Worm (Caenorhabditis elegans) whole organism, late embryonic: Measurements from ENCODE around the gene apa-2.

Experiments used
- C38D4.7 ChIP-seq: fragments of 200-800 bp; sonication (Bioruptor generic); optimal IDR thresholded peaks from 2 replicates; lab custom pipeline; 2018; ENCODE audit warnings: mild to moderate bottlenecking, missing genetic modification characterization, moderate library complexity, missing compliant biosample characterization
- K02D7.2 ChIP-seq: sonication (generic microtip); optimal IDR thresholded peaks from 2 replicates; lab custom pipeline; 2017; ENCODE audit warnings: mild to moderate bottlenecking, missing genetic modification characterization, missing compliant biosample characterization
- K09A11.1 ChIP-seq: sonication (generic microtip); optimal IDR thresholded peaks from 2 replicates; lab custom pipeline; 2017; ENCODE audit warnings: antibody characterized with exemption, mild to moderate bottlenecking, missing genetic modification characterization, missing compliant biosample characterization; ENCODE audit not compliant: insufficient read depth
- Y22D7AL.16 ChIP-seq: sonication (generic microtip); optimal IDR thresholded peaks from 2 replicates; lab custom pipeline; 2016; ENCODE audit warnings: missing genetic modification characterization, missing compliant biosample characterization
- ahr-1 ChIP-seq: sonication (generic microtip); optimal IDR thresholded peaks from 2 replicates; lab custom pipeline; 2016; ENCODE audit warnings: missing genetic modification characterization, missing compliant biosample characterization
- ama-1 ChIP-seq: fragments of 150-350 bp; optimal IDR thresholded peaks from 2 replicates; lab custom pipeline; 2014
- ceh-14 ChIP-seq: sonication (generic microtip); optimal IDR thresholded peaks from 2 replicates; lab custom pipeline; 2016; ENCODE audit warnings: missing genotype, missing genetic modification characterization, missing compliant biosample characterization
- ceh-18 ChIP-seq: sonication (generic microtip); optimal IDR thresholded peaks from 2 replicates; lab custom pipeline; 2016; ENCODE audit warnings: missing genetic modification characterization, missing compliant biosample characterization
- ceh-19 ChIP-seq: fragments of 200-800 bp; sonication (Bioruptor generic); optimal IDR thresholded peaks from 2 replicates; lab custom pipeline; 2018; ENCODE audit warnings: mild to moderate bottlenecking, missing genetic modification characterization, missing compliant biosample characterization
- ceh-2 ChIP-seq: sonication (generic microtip); optimal IDR thresholded peaks from 2 replicates; lab custom pipeline; 2016; ENCODE audit warnings: missing genotype, missing genetic modification characterization, missing compliant biosample characterization
- ceh-24 ChIP-seq: sonication (generic microtip); optimal IDR thresholded peaks from 2 replicates; lab custom pipeline; 2016; ENCODE audit warnings: mild to moderate bottlenecking, missing genetic modification characterization, missing compliant biosample characterization
- ceh-9 ChIP-seq: sonication (generic microtip); optimal IDR thresholded peaks from 2 replicates; lab custom pipeline; 2016; ENCODE audit warnings: mild to moderate bottlenecking, missing genetic modification characterization, inconsistent platforms, missing compliant biosample characterization
- che-1 ChIP-seq: sonication (generic microtip); optimal IDR thresholded peaks from 2 replicates; lab custom pipeline; 2016; ENCODE audit warnings: mild to moderate bottlenecking, missing genetic modification characterization, missing compliant biosample characterization
- dmd-4 ChIP-seq: sonication (generic microtip); optimal IDR thresholded peaks from 2 replicates; lab custom pipeline; 2016; ENCODE audit warnings: borderline replicate concordance, missing genetic modification characterization, missing compliant biosample characterization
- dve-1 ChIP-seq: sonication (generic microtip); optimal IDR thresholded peaks from 2 replicates; lab custom pipeline; 2017; ENCODE audit warnings: antibody characterized with exemption, mild to moderate bottlenecking, missing genetic modification characterization, missing compliant biosample characterization
- elt-4 ChIP-seq: sonication (generic microtip); optimal IDR thresholded peaks from 2 replicates; lab custom pipeline; 2016; ENCODE audit warnings: missing genetic modification characterization, missing compliant biosample characterization
- ets-4 ChIP-seq: sonication (generic microtip); optimal IDR thresholded peaks from 2 replicates; lab custom pipeline; 2016; ENCODE audit warnings: missing genetic modification characterization, missing compliant biosample characterization
- fax-1 ChIP-seq: sonication (generic microtip); optimal IDR thresholded peaks from 2 replicates; lab custom pipeline; 2016; ENCODE audit warnings: missing genotype, missing genetic modification characterization, missing compliant biosample characterization
- fkh-6 ChIP-seq: sonication (generic microtip); optimal IDR thresholded peaks from 2 replicates; lab custom pipeline; 2016; ENCODE audit warnings: missing genetic modification characterization, missing compliant biosample characterization
- hlh-15 ChIP-seq: sonication (generic microtip); optimal IDR thresholded peaks from 2 replicates; lab custom pipeline; 2016; ENCODE audit warnings: missing genetic modification characterization, missing compliant biosample characterization
- hlh-8 ChIP-seq: sonication (generic microtip); optimal IDR thresholded peaks from 2 replicates; lab custom pipeline; 2016; ENCODE audit warnings: missing genotype, missing genetic modification characterization, missing compliant biosample characterization
- lin-11 ChIP-seq: fragments of 200-800 bp; sonication (Bioruptor generic); optimal IDR thresholded peaks from 2 replicates; lab custom pipeline; 2018; ENCODE audit warnings: mild to moderate bottlenecking, missing genetic modification characterization, missing compliant biosample characterization
- nhr-11 ChIP-seq: fragments of 150-350 bp; optimal IDR thresholded peaks from 2 replicates; lab custom pipeline; 2014; ENCODE audit warnings: missing biosample characterization, missing genetic modification characterization
- odd-2 ChIP-seq: sonication (generic microtip); optimal IDR thresholded peaks from 2 replicates; lab custom pipeline; 2017; ENCODE audit warnings: antibody characterized with exemption, mild to moderate bottlenecking, missing genetic modification characterization, missing compliant biosample characterization
- pha-4 ChIP-seq: fragments of 150-350 bp; optimal IDR thresholded peaks from 2 replicates; lab custom pipeline; 2018; ENCODE audit warnings: missing biosample characterization, missing genetic modification reagents, missing genetic modification characterization
- pros-1 ChIP-seq: fragments of 150-350 bp; optimal IDR thresholded peaks from 2 replicates; lab custom pipeline; 2014; ENCODE audit warnings: missing biosample characterization, missing genetic modification reagents, missing genetic modification characterization
- ref-2 ChIP-seq: sonication (generic microtip); optimal IDR thresholded peaks from 2 replicates; lab custom pipeline; 2016; ENCODE audit warnings: missing genetic modification characterization, missing compliant biosample characterization
- rnt-1 ChIP-seq: sonication (generic microtip); optimal IDR thresholded peaks from 2 replicates; lab custom pipeline; 2016; ENCODE audit warnings: missing genetic modification characterization, missing compliant biosample characterization
- sox-2 ChIP-seq: fragments of 200-800 bp; sonication (Bioruptor generic); IDR thresholded peaks from 2 replicates; pipeline ENCODE4 v1.3.6; 2022; ENCODE audit warnings: missing genetic modification reagents, missing genetic modification characterization, missing compliant biosample characterization
- sox-4 ChIP-seq: sonication (generic microtip); optimal IDR thresholded peaks from 2 replicates; lab custom pipeline; 2017; ENCODE audit warnings: mild to moderate bottlenecking, missing genetic modification characterization, inconsistent platforms, missing compliant biosample characterization
- tbx-2 ChIP-seq: sonication (generic microtip); optimal IDR thresholded peaks from 2 replicates; lab custom pipeline; 2016; ENCODE audit warnings: missing genetic modification characterization, missing compliant biosample characterization
- tbx-7 ChIP-seq: sonication (generic microtip); optimal IDR thresholded peaks from 2 replicates; lab custom pipeline; 2016; ENCODE audit warnings: missing genotype, missing genetic modification characterization, missing compliant biosample characterization
- ttx-3 ChIP-seq: sonication (generic microtip); optimal IDR thresholded peaks from 2 replicates; lab custom pipeline; 2016; ENCODE audit warnings: missing genetic modification reagents, missing genetic modification characterization, missing compliant biosample characterization
- unc-3 ChIP-seq, 2 experiments: fragments of 200-800 bp in 1 of 2; sonication (Bioruptor generic) in 1 of 2; sonication (generic microtip) in 1 of 2; conservative IDR thresholded peaks in 1 of 2; optimal IDR thresholded peaks in 1 of 2; 2 replicates each; pipeline versions ENCODE4 v1.3.6 to Lab custom; 2016 to 2022; ENCODE audit warnings: missing compliant biosample characterization in 2 of 2, missing genetic modification characterization in 2 of 2, missing genetic modification reagents in 1 of 2
- unc-42 ChIP-seq: sonication (generic microtip); optimal IDR thresholded peaks from 2 replicates; lab custom pipeline; 2016; ENCODE audit warnings: missing genotype, missing genetic modification characterization, missing compliant biosample characterization
- zip-5 ChIP-seq: sonication (generic microtip); optimal IDR thresholded peaks from 2 replicates; lab custom pipeline; 2016; ENCODE audit warnings: missing genetic modification characterization, missing compliant biosample characterization

apa-2 gene

DNA sequence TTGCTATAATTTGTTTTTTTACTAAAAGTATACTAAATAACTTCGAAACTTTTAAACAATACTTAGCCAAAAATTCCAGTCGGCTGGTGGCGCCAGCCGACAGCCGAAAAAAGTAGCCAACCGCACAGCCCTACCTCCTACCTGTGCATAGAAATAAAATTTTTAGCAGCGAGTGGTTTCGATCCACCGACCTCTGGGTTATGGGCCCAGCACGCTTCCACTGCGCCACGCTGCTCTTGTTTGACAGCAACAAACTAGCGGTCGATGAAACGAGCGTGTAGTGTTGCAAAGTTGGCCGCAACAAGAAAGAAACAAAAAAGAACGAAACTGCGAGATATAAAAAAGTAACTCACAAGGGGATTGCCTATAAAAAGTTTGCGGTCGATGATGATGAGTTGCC is 34.5 kb downstream of the apa-2 start (continued):
- peak; percentile 18 for TF ChIP-seq ceh-18 (tag; lab: Kevin White, UChicago)
- TF ChIP-seq pha-4 (tag; lab: Kevin White, UChicago): no peak
- no peak for TF ChIP-seq ttx-3 (tag; lab: Kevin White, UChicago)
- no peak for TF ChIP-seq unc-42 (tag; lab: Kevin White, UChicago)
- no peak for TF ChIP-seq dmd-4 (tag; lab: Kevin White, UChicago)
- TF ChIP-seq pros-1: no peak
- no peak for TF ChIP-seq dve-1 (tag; lab: Kevin White, UChicago)
- TF ChIP-seq ceh-14 (tag; lab: Kevin White, UChicago): no peak
- 0 out of 2 replicates have a peak, but pooled peaks have one; percentile 7 for TF ChIP-seq unc-3 (GFP tag; conservative IDR thresholded peaks at IDR 0.05; lab: Robert Waterston, UW)
- no peak for TF ChIP-seq unc-3 (tag; optimal IDR thresholded peaks at IDR 0.05; lab: Kevin White, UChicago)
- TF ChIP-seq C38D4.7 (GFP tag; lab: Kevin White, UChicago): peak; percentile 1
- no peak for TF ChIP-seq ceh-19 (GFP tag; lab: Kevin White, UChicago)

DNA sequence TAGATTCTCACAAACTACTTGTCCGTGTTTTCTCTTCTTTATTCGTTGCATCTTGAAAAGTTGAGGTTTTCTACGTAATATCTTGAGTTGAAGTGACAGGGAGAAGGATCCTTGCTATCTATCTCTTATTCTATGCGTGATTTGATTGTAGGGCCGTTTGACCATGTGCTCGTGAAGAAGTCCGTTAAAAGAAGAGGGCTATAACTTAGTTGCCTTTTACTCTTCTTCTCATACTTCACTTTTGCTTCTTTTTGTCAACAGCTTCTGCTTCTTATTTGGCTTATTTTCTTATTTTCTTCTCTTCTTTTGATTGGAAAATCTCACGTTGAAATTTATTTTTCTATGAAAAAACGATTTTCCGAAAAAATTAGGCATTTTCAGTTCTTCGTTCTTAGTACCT is 35.3 kb downstream of the apa-2 start:
- no peak for TF ChIP-seq nhr-11 (tag; lab: Kevin White, UChicago)
- TF ChIP-seq ets-4 (tag; lab: Kevin White, UChicago): no peak
- TF ChIP-seq unc-42 (tag; lab: Kevin White, UChicago): peak; percentile 87
- TF ChIP-seq, all 69 proteins: peak for 1

DNA sequence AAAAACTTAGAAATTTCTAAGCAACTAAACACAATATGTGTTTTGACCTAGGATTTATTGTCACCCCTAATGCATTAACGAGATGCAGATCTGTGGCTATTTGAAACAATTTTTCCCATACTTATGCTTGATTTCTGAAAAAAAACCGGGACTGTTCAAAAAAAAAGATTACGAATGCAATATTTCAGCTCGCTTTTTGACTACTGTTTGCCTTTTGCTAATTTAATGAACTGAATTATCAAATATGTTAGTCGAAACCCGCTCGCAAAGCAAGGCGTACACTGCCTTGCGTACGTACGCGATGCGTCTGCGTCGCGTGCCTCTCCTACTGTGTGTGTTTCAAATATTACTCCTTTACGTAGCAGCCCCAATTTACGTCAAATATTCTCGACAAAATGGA is 48.6 kb downstream of the apa-2 start, which contains the start of gene C23F12.4:
C23F12.4 (plus strand) TSS at position 301 of the 400 bp plus-strand sequence.
- TF ChIP-seq fkh-6 (tag; lab: Kevin White, UChicago) (no peak), sox-4 (tag; lab: Kevin White, UChicago) (no peak), K02D7.2 (tag; lab: Kevin White, UChicago) (no peak), che-1 (no peak), rnt-1 (tag; lab: Kevin White, UChicago) (no peak), lin-11 (tag; lab: Kevin White, UChicago) (no peak), ahr-1 (tag; lab: Kevin White, UChicago) (no peak), tbx-7 (tag; lab: Kevin White, UChicago) (no peak), hlh-15 (tag; lab: Kevin White, UChicago) (no peak)

DNA sequence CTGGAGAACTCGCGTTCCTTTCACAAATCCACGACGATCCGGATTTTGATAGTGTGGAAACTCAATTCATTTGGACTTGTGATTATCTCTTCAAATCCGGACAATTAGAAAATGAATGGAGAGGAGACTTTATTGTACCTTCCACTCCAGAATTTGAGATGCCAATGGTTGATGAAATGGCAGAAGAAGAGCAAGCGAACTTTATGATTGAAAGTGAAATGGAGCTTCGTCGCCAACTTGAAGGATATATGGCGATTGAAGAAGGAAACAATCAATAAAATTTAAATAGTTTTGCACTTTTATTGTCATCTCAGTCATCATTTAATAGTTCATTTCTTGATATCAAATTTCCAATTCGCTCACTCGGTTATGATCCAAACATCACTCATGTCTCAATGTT is 50.2 kb downstream of the apa-2 start:
- TF ChIP-seq ref-2 (no peak), odd-2 (tag; lab: Kevin White, UChicago) (no peak), ceh-9 (tag; lab: Kevin White, UChicago) (no peak), hlh-8 (no peak), sox-2 (GFP tag; lab: Robert Waterston, UW) (no peak), ceh-24 (tag; lab: Kevin White, UChicago) (no peak), Y22D7AL.16 (tag; lab: Kevin White, UChicago) (no peak), elt-4 (tag; lab: Kevin White, UChicago) (no peak), fax-1 (tag; lab: Kevin White, UChicago) (no peak), ceh-2 (tag; lab: Kevin White, UChicago) (no peak), ttx-3 (tag; lab: Kevin White, UChicago) (no peak), K09A11.1 (no peak), ama-1 (lab: Kevin White, UChicago) (no peak), tbx-2 (tag; lab: Kevin White, UChicago) (no peak), hlh-15 (tag; lab: Kevin White, UChicago) (no peak)

DNA sequence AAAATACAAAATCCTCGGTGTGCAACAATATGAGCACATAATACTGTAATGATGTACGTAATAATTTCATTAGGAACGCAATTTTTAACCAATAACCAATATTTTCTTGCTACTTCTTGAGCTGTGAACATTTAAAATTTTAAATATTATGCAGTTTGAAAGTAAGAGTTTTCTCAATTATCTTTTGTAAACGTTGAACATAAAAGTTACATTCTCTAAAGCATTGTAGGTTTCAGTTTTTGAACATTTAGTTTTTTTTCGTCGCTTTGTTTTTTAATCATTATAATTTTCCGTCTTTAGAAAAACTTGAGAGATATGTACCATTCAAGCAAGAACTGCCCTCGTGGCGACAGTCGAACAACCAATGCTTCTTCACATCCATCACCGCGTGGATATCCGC is 52.9 kb downstream of the apa-2 start, which contains the start of gene C23F12.3:
C23F12.3 (plus strand) TSS at position 301 of the 400 bp plus-strand sequence.
- TF ChIP-seq rnt-1 (tag; lab: Kevin White, UChicago): no peak
- TF ChIP-seq ceh-2 (tag; lab: Kevin White, UChicago): no peak
- no peak for TF ChIP-seq zip-5 (tag; lab: Kevin White, UChicago)
- no peak for TF ChIP-seq nhr-11 (tag; lab: Kevin White, UChicago)
